Worm (Caenorhabditis elegans): Measurements from ENCODE around the gene C16B8.4.

C16B8.4 gene

ce11 chrX:3991652-3992051 is 18.2 kb upstream of the C16B8.4 start:
- TF ChIP-seq lsy-12 (tag; optimal IDR thresholded peaks at IDR 0.05): no peak
- TF ChIP-seq ZK546.5 (tag; optimal IDR thresholded peaks at IDR 0.05): no peak
- TF ChIP-seq ceh-16 (tag; optimal IDR thresholded peaks at IDR 0.05): no peak
- TF ChIP-seq hmg-11 (tag; optimal IDR thresholded peaks at IDR 0.05): no peak
- TF ChIP-seq nhr-43 (tag; optimal IDR thresholded peaks at IDR 0.05; ENCODE audit: poor library complexity, severe bottlenecking): no peak
- no peak for TF ChIP-seq lin-39 (tag; optimal IDR thresholded peaks at IDR 0.05)
- TF ChIP-seq snpc-4 (tag; optimal IDR thresholded peaks at IDR 0.05): no peak
- TF ChIP-seq pqm-1 (tag; optimal IDR thresholded peaks at IDR 0.05): no peak
- TF ChIP-seq tbx-2 (tag; optimal IDR thresholded peaks at IDR 0.05): no peak
- no peak for TF ChIP-seq elt-2 (tag; optimal IDR thresholded peaks at IDR 0.05)
- TF ChIP-seq ceh-82 (tag; optimal IDR thresholded peaks at IDR 0.05): no peak
- no peak for TF ChIP-seq fkh-2 (tag; optimal IDR thresholded peaks at IDR 0.05)
- TF ChIP-seq elt-1 (tag; optimal IDR thresholded peaks at IDR 0.05): no peak
- no peak for TF ChIP-seq nhr-67 (tag; optimal IDR thresholded peaks at IDR 0.05)
- TF ChIP-seq nhr-76 (tag; optimal IDR thresholded peaks at IDR 0.05): no peak
- no peak for TF ChIP-seq egl-5 (tag; optimal IDR thresholded peaks at IDR 0.05)

- TF ChIP-seq nfya-1 (tag; optimal IDR thresholded peaks at IDR 0.05; ENCODE audit: insufficient read depth): no peak
- no peak for TF ChIP-seq sea-2 (GFP tag; optimal IDR thresholded peaks at IDR 0.05)
- no peak for TF ChIP-seq lin-39 (tag; optimal IDR thresholded peaks at IDR 0.05)
- TF ChIP-seq fkh-10 (GFP tag; optimal IDR thresholded peaks at IDR 0.05): no peak
- no peak for TF ChIP-seq ztf-4 (tag; optimal IDR thresholded peaks at IDR 0.05)
- no peak for TF ChIP-seq ama-1 (optimal IDR thresholded peaks at IDR 0.05)
- TF ChIP-seq unc-62 (GFP tag; optimal IDR thresholded peaks at IDR 0.05): no peak
- no peak for TF ChIP-seq nhr-23 (tag; optimal IDR thresholded peaks at IDR 0.05)
- TF ChIP-seq ceh-9 (tag; optimal IDR thresholded peaks at IDR 0.05): no peak
These were observed 17.5 kb upstream of the C16B8.4 start for ce11 chrX:3990941-3991340.

- TF ChIP-seq aly-2 (tag; optimal IDR thresholded peaks at IDR 0.05) (no peak), pha-4 (tag; optimal IDR thresholded peaks at IDR 0.05) (peak; percentile 80), sea-2 (GFP tag; optimal IDR thresholded peaks at IDR 0.05) (no peak), nhr-23 (tag; optimal IDR thresholded peaks at IDR 0.05) (no peak), elt-1 (tag; optimal IDR thresholded peaks at IDR 0.05) (no peak)
These were observed 17.1 kb upstream of the C16B8.4 start for ce11 chrX:3990495-3990894.

ce11 chrX:3988575-3988974 is 15.1 kb upstream of the C16B8.4 start:
- TF ChIP-seq lin-39 (tag; optimal IDR thresholded peaks at IDR 0.05) (peak; percentile 24), mdl-1 (tag; optimal IDR thresholded peaks at IDR 0.05) (no peak)

- TF ChIP-seq pha-4 (tag; optimal IDR thresholded peaks at IDR 0.05) (peak; percentile 55), fkh-10 (GFP tag; optimal IDR thresholded peaks at IDR 0.05) (no peak), fos-1 (tag; optimal IDR thresholded peaks at IDR 0.05) (peak; percentile 24)
These were observed 8.9 kb upstream of the C16B8.4 start for ce11 chrX:3982370-3982769.

- TF ChIP-seq zag-1 (tag; optimal IDR thresholded peaks at IDR 0.05) (no peak), nhr-23 (tag; optimal IDR thresholded peaks at IDR 0.05) (no peak), aly-2 (tag; optimal IDR thresholded peaks at IDR 0.05) (no peak), nhr-67 (tag; optimal IDR thresholded peaks at IDR 0.05) (no peak)
These were observed 5.7 kb upstream of the C16B8.4 start for ce11 chrX:3979146-3979545.

- TF ChIP-seq daf-12 (tag; optimal IDR thresholded peaks at IDR 0.05): no peak
- no peak for TF ChIP-seq unc-39 (tag; optimal IDR thresholded peaks at IDR 0.05)
- TF ChIP-seq ZK546.5 (tag; optimal IDR thresholded peaks at IDR 0.05): no peak
- TF ChIP-seq nfya-1 (tag; optimal IDR thresholded peaks at IDR 0.05; ENCODE audit: insufficient read depth): no peak
- TF ChIP-seq egl-5 (tag; optimal IDR thresholded peaks at IDR 0.05): no peak
- TF ChIP-seq elt-1 (tag; optimal IDR thresholded peaks at IDR 0.05): no peak
- TF ChIP-seq pha-4 (tag; optimal IDR thresholded peaks at IDR 0.05): no peak
- no peak for TF ChIP-seq nhr-12 (tag; optimal IDR thresholded peaks at IDR 0.05)
- no peak for TF ChIP-seq pqm-1 (tag; optimal IDR thresholded peaks at IDR 0.05)
- TF ChIP-seq nhr-77 (tag; optimal IDR thresholded peaks at IDR 0.05): no peak
- TF ChIP-seq ama-1 (optimal IDR thresholded peaks at IDR 0.05): no peak
- TF ChIP-seq tbx-2 (tag; optimal IDR thresholded peaks at IDR 0.05): no peak
- no peak for TF ChIP-seq nhr-11 (tag; optimal IDR thresholded peaks at IDR 0.05)
These were observed 3.8 kb upstream of the C16B8.4 start for ce11 chrX:3977271-3977670.
